Worm (Caenorhabditis elegans) whole organism, midembryonic: ENCODE measurements around the gene nspa-9.

Experiments
- flt-1 ChIP-seq: fragments of 200-800 bp; sonication (Bioruptor generic); IDR thresholded peaks from 2 replicates; pipeline ENCODE4 v1.3.6; 2022; ENCODE audit warnings: missing genetic modification characterization, missing compliant biosample characterization
- klf-2 ChIP-seq: fragments of 200-800 bp; sonication (Bioruptor generic); conservative IDR thresholded peaks from 2 replicates; pipeline ENCODE4 v1.3.6; 2022; ENCODE audit warnings: missing genetic modification reagents, missing genetic modification characterization, missing compliant biosample characterization
- ref-1 ChIP-seq: fragments of 200-800 bp; sonication (Bioruptor generic); conservative IDR thresholded peaks from 2 replicates; pipeline ENCODE4 v1.3.6; 2022; ENCODE audit warnings: missing genetic modification reagents, missing genetic modification characterization, missing compliant biosample characterization
- tab-1 ChIP-seq: fragments of 200-800 bp; sonication (Bioruptor generic); IDR thresholded peaks from 2 replicates; pipeline ENCODE4 v1.3.6; 2022; ENCODE audit warnings: missing genetic modification characterization, missing compliant biosample characterization
- ztf-29 ChIP-seq: fragments of 200-800 bp; sonication (Bioruptor generic); IDR thresholded peaks from 2 replicates; pipeline ENCODE4 v1.3.6; 2022; ENCODE audit warnings: missing genetic modification reagents, missing genetic modification characterization, missing compliant biosample characterization

DNA sequence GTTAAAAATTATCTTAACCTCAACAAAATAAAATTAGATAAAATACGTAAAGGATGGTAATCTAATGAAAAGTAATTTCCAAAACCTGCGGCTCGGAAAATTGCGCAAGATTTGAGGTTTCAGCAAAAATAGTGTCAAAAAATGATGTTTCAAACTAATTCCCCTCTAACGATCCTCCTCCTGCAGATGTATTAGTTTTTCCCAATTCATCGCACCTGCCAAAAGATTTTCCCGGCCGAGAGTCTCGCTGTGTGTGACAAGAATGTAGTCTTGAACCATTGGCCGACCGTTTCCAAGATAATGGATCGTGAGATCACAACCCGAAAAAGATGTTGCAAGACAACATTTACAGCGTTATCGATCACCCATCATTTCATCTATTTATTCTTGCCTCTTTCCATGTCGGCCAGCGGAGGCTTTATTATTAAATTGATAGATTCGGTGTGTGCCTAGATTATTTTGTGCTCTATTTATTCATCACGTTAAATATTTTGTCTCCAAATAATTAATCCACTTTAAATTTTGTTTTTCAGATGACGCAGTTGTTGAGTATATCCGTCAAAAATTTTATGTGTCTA, 48.7 kb upstream of the nspa-9 start, which contains the start of the genes C44C10.10 and C44C10.5:
- TF ChIP-seq flt-1 (GFP tag; lab: Robert Waterston, UW): no peak
- TF ChIP-seq klf-2 (GFP tag; lab: Robert Waterston, UW): no peak
- TF ChIP-seq ref-1 (GFP tag; lab: Robert Waterston, UW): no peak
- TF ChIP-seq ztf-29: no peak
- TF ChIP-seq tab-1 (GFP tag; lab: Robert Waterston, UW): no peak
